Fruit fly (Drosophila melanogaster) whole organism, embryonic: ENCODE measurements around the gene Cngl.

Experiments used
- B-H2 ChIP-seq: fragments of 200-800 bp; sonication (Bioruptor generic); optimal IDR thresholded peaks from 2 replicates; lab custom pipeline; 2018; ENCODE audit warnings: missing biosample characterization, mild to moderate bottlenecking, missing genetic modification characterization
- BEAF-32 ChIP-seq: fragments of 200-800 bp; sonication (Bioruptor generic); optimal IDR thresholded peaks from 3 replicates; lab custom pipeline; 2017; ENCODE audit warnings: missing biosample characterization, missing genetic modification characterization, mild to moderate bottlenecking, moderate library complexity, missing genetic modification reagents
- CG10462 ChIP-seq: fragments of 200-800 bp; sonication (Bioruptor generic); optimal IDR thresholded peaks from 2 replicates; lab custom pipeline; 2016; ENCODE audit warnings: missing biosample characterization, missing genetic modification characterization
- CG11247 ChIP-seq: fragments of 200-800 bp; sonication (Bioruptor generic); IDR thresholded peaks from 2 replicates; pipeline ENCODE4 v1.3.6; 2022; ENCODE audit warnings: missing biosample characterization, missing genetic modification characterization
- CG12659 ChIP-seq: fragments of 200-800 bp; sonication (Bioruptor generic); optimal IDR thresholded peaks from 3 replicates; lab custom pipeline; 2017; ENCODE audit warnings: mild to moderate bottlenecking, missing biosample characterization, missing genetic modification reagents, missing genetic modification characterization
- CG14014 ChIP-seq: fragments of 200-800 bp; sonication (Bioruptor generic); IDR thresholded peaks from 2 replicates; pipeline ENCODE4 v1.3.6; 2022; ENCODE audit warnings: missing biosample characterization, missing genetic modification characterization
- CG16813 ChIP-seq: fragments of 200-800 bp; sonication (Bioruptor generic); IDR thresholded peaks from 3 replicates; pipeline ENCODE4 v1.3.6; 2022; ENCODE audit warnings: missing biosample characterization, missing genetic modification characterization; ENCODE audit not compliant: partially characterized antibody
- CG17568 ChIP-seq: fragments of 200-800 bp; sonication (Bioruptor generic); optimal IDR thresholded peaks from 2 replicates; lab custom pipeline; 2018; ENCODE audit warnings: missing biosample characterization, mild to moderate bottlenecking, missing genetic modification characterization, moderate library complexity
- CG18599 ChIP-seq: fragments of 200-800 bp; sonication (Bioruptor generic); optimal IDR thresholded peaks from 3 replicates; lab custom pipeline; 2017; ENCODE audit warnings: missing biosample characterization, missing genetic modification characterization, mild to moderate bottlenecking, moderate library complexity, missing genetic modification reagents
- CG18764 ChIP-seq: fragments of 200-800 bp; sonication (Bioruptor generic); optimal IDR thresholded peaks from 3 replicates; lab custom pipeline; 2016; ENCODE audit warnings: missing biosample characterization, missing genetic modification characterization
- CG2889 ChIP-seq: fragments of 200-800 bp; sonication (Bioruptor generic); IDR thresholded peaks from 3 replicates; pipeline ENCODE4 v1.3.6; 2022; ENCODE audit warnings: missing biosample characterization, missing genetic modification characterization
- CG3847 ChIP-seq: fragments of 200-800 bp; sonication (Bioruptor generic); IDR thresholded peaks from 2 replicates; pipeline ENCODE4 v1.3.6; 2022; ENCODE audit warnings: missing biosample characterization, missing genetic modification characterization
- CG4424 ChIP-seq: fragments of 200-800 bp; sonication (Bioruptor generic); optimal IDR thresholded peaks from 3 replicates; lab custom pipeline; 2016; ENCODE audit warnings: missing biosample characterization, missing genetic modification characterization
- CG7271 ChIP-seq: fragments of 200-800 bp; sonication (Bioruptor generic); optimal IDR thresholded peaks from 2 replicates; lab custom pipeline; 2018; ENCODE audit warnings: missing biosample characterization, mild to moderate bottlenecking, missing genetic modification characterization, moderate library complexity
- CG7357 ChIP-seq: fragments of 200-800 bp; sonication (Bioruptor generic); IDR thresholded peaks from 3 replicates; pipeline ENCODE4 v1.3.6; 2022; ENCODE audit warnings: missing biosample characterization, missing genetic modification characterization
- CG8089 ChIP-seq: fragments of 200-800 bp; sonication (Bioruptor generic); optimal IDR thresholded peaks from 3 replicates; lab custom pipeline; 2016; ENCODE audit warnings: missing biosample characterization, missing genetic modification characterization
- CG8281 ChIP-seq: fragments of 200-800 bp; sonication (Bioruptor generic); optimal IDR thresholded peaks from 2 replicates; lab custom pipeline; 2018; ENCODE audit warnings: missing biosample characterization, mild to moderate bottlenecking, missing genetic modification characterization, moderate library complexity
- CG9609 ChIP-seq: fragments of 200-800 bp; sonication (Bioruptor generic); optimal IDR thresholded peaks from 3 replicates; lab custom pipeline; 2016; ENCODE audit warnings: missing biosample characterization, missing genetic modification characterization
- CG9727 ChIP-seq: fragments of 200-800 bp; sonication (Bioruptor generic); optimal IDR thresholded peaks from 3 replicates; lab custom pipeline; 2017; ENCODE audit warnings: missing biosample characterization, mild to moderate bottlenecking, missing genetic modification characterization
- CHES-1-like ChIP-seq: fragments of 200-800 bp; sonication (Bioruptor generic); optimal IDR thresholded peaks from 2 replicates; lab custom pipeline; 2016; ENCODE audit warnings: missing biosample characterization, missing genetic modification characterization
- Dp ChIP-seq: fragments of 200-800 bp; sonication (Bioruptor generic); optimal IDR thresholded peaks from 2 replicates; lab custom pipeline; 2018; ENCODE audit warnings: missing biosample characterization, mild to moderate bottlenecking, missing genetic modification characterization, moderate library complexity
- Elba2 ChIP-seq: fragments of 200-800 bp; sonication (Bioruptor generic); optimal IDR thresholded peaks from 3 replicates; lab custom pipeline; 2016; ENCODE audit warnings: missing biosample characterization, missing genetic modification characterization
- Hr3 ChIP-seq: fragments of 200-800 bp; sonication (Bioruptor generic); optimal IDR thresholded peaks from 3 replicates; lab custom pipeline; 2016; ENCODE audit warnings: missing biosample characterization, missing genetic modification characterization
- Kr ChIP-seq: fragments of 200-800 bp; sonication (Bioruptor generic); optimal IDR thresholded peaks from 2 replicates; lab custom pipeline; 2017; ENCODE audit warnings: missing biosample characterization, mild to moderate bottlenecking, missing genetic modification characterization
- Max ChIP-seq: fragments of 200-800 bp; sonication (Bioruptor generic); optimal IDR thresholded peaks from 2 replicates; lab custom pipeline; 2016; ENCODE audit warnings: missing biosample characterization, mild to moderate bottlenecking, missing genetic modification characterization
- NC2α ChIP-seq: fragments of 200-800 bp; sonication (Bioruptor generic); optimal IDR thresholded peaks from 2 replicates; lab custom pipeline; 2016; ENCODE audit warnings: missing biosample characterization, missing genetic modification characterization
- NK7.1 ChIP-seq: fragments of 200-800 bp; sonication (Bioruptor generic); optimal IDR thresholded peaks from 3 replicates; lab custom pipeline; 2016; ENCODE audit warnings: missing biosample characterization, missing genetic modification characterization
- Nf-YC ChIP-seq: fragments of 200-800 bp; optimal IDR thresholded peaks from 3 replicates; lab custom pipeline; 2019; ENCODE audit warnings: missing biosample characterization, mild to moderate bottlenecking, missing genetic modification characterization, moderate library complexity
- Optix ChIP-seq: fragments of 200-800 bp; sonication (Bioruptor generic); IDR thresholded peaks from 3 replicates; pipeline ENCODE4 v1.3.6; 2022; ENCODE audit warnings: missing biosample characterization, missing genetic modification characterization
- Poxn ChIP-seq: fragments of 200-800 bp; sonication (Bioruptor generic); IDR thresholded peaks from 2 replicates; pipeline ENCODE4 v1.3.6; 2022; ENCODE audit warnings: missing biosample characterization, missing genetic modification characterization
- Sin3A ChIP-seq: fragments of >200 bp; optimal IDR thresholded peaks from 2 replicates; lab custom pipeline; 2018
- Sox100B ChIP-seq: fragments of 200-800 bp; sonication (Bioruptor generic); optimal IDR thresholded peaks from 3 replicates; lab custom pipeline; 2018; ENCODE audit warnings: missing biosample characterization, mild to moderate bottlenecking, missing genetic modification characterization
- Spps ChIP-seq: fragments of 200-800 bp; sonication (Bioruptor generic); optimal IDR thresholded peaks from 2 replicates; lab custom pipeline; 2018; ENCODE audit warnings: missing biosample characterization, mild to moderate bottlenecking, missing genetic modification characterization
- TFAM ChIP-seq: fragments of 200-800 bp; sonication (Bioruptor generic); optimal IDR thresholded peaks from 2 replicates; lab custom pipeline; 2017; ENCODE audit warnings: missing biosample characterization, missing genetic modification characterization, inconsistent platforms
- Usf ChIP-seq: fragments of 200-800 bp; sonication (Bioruptor generic); optimal IDR thresholded peaks from 2 replicates; lab custom pipeline; 2017; ENCODE audit warnings: missing genotype, missing biosample characterization, missing genetic modification characterization
- bigmax ChIP-seq: fragments of 200-800 bp; sonication (Bioruptor generic); optimal IDR thresholded peaks from 2 replicates; lab custom pipeline; 2018; ENCODE audit warnings: missing biosample characterization, mild to moderate bottlenecking, missing genetic modification characterization
- crol ChIP-seq: fragments of 200-800 bp; sonication (Bioruptor generic); IDR thresholded peaks from 2 replicates; pipeline ENCODE4 v1.3.6; 2022; ENCODE audit warnings: missing biosample characterization, missing genetic modification characterization
- gcm2 ChIP-seq: fragments of 200-800 bp; sonication (Bioruptor generic); optimal IDR thresholded peaks from 2 replicates; lab custom pipeline; 2016; ENCODE audit warnings: missing biosample characterization, missing genetic modification characterization
- grau ChIP-seq: fragments of 200-800 bp; optimal IDR thresholded peaks from 3 replicates; lab custom pipeline; 2019; ENCODE audit warnings: missing biosample characterization, mild to moderate bottlenecking, missing genetic modification characterization, moderate library complexity
- grn ChIP-seq: fragments of 200-800 bp; sonication (Bioruptor generic); optimal IDR thresholded peaks from 3 replicates; lab custom pipeline; 2017; ENCODE audit warnings: missing biosample characterization, missing genetic modification characterization
- gt ChIP-seq: fragments of 200-800 bp; sonication (Bioruptor generic); IDR thresholded peaks from 2 replicates; pipeline ENCODE4 v1.3.6; 2022; ENCODE audit warnings: missing biosample characterization, missing genetic modification characterization
- hth ChIP-seq: fragments of >200 bp; optimal IDR thresholded peaks from 2 replicates; lab custom pipeline; 2017; ENCODE audit warnings: inconsistent platforms
- jing ChIP-seq: fragments of 200-800 bp; sonication (Bioruptor generic); optimal IDR thresholded peaks from 2 replicates; lab custom pipeline; 2018; ENCODE audit warnings: missing biosample characterization, mild to moderate bottlenecking, missing genetic modification characterization
- kah ChIP-seq: fragments of 200-800 bp; sonication (Bioruptor generic); optimal IDR thresholded peaks from 2 replicates; lab custom pipeline; 2018; ENCODE audit warnings: missing biosample characterization, mild to moderate bottlenecking, missing genetic modification characterization
- mld ChIP-seq: fragments of 200-800 bp; sonication (Bioruptor generic); IDR thresholded peaks from 3 replicates; pipeline ENCODE4 v1.3.6; 2022; ENCODE audit warnings: missing biosample characterization, missing genetic modification characterization; ENCODE audit not compliant: partially characterized antibody
- rib ChIP-seq: fragments of 200-800 bp; sonication (Bioruptor generic); IDR thresholded peaks from 2 replicates; pipeline ENCODE4 v1.3.6; 2022; ENCODE audit warnings: missing biosample characterization, missing genetic modification characterization
- seq ChIP-seq: fragments of 200-800 bp; sonication (Bioruptor generic); IDR thresholded peaks from 2 replicates; pipeline ENCODE4 v1.3.6; 2022; ENCODE audit warnings: missing biosample characterization, missing genetic modification characterization
- trh ChIP-seq: fragments of 200-800 bp; sonication (Bioruptor generic); optimal IDR thresholded peaks from 2 replicates; lab custom pipeline; 2016; ENCODE audit warnings: missing biosample characterization, missing genetic modification characterization
- twi ChIP-seq: fragments of 200-800 bp; optimal IDR thresholded peaks from 2 replicates; lab custom pipeline; 2019; ENCODE audit warnings: missing biosample characterization, mild to moderate bottlenecking, missing genetic modification characterization, moderate library complexity
- zen ChIP-seq: fragments of 200-800 bp; sonication (Bioruptor generic); optimal IDR thresholded peaks from 3 replicates; lab custom pipeline; 2018; ENCODE audit warnings: missing biosample characterization, mild to moderate bottlenecking, missing genetic modification characterization, moderate library complexity
- zf30C ChIP-seq: fragments of 200-800 bp; sonication (Bioruptor generic); optimal IDR thresholded peaks from 3 replicates; lab custom pipeline; 2018; ENCODE audit warnings: missing biosample characterization, mild to moderate bottlenecking, missing genetic modification characterization

Cngl gene

DNA sequence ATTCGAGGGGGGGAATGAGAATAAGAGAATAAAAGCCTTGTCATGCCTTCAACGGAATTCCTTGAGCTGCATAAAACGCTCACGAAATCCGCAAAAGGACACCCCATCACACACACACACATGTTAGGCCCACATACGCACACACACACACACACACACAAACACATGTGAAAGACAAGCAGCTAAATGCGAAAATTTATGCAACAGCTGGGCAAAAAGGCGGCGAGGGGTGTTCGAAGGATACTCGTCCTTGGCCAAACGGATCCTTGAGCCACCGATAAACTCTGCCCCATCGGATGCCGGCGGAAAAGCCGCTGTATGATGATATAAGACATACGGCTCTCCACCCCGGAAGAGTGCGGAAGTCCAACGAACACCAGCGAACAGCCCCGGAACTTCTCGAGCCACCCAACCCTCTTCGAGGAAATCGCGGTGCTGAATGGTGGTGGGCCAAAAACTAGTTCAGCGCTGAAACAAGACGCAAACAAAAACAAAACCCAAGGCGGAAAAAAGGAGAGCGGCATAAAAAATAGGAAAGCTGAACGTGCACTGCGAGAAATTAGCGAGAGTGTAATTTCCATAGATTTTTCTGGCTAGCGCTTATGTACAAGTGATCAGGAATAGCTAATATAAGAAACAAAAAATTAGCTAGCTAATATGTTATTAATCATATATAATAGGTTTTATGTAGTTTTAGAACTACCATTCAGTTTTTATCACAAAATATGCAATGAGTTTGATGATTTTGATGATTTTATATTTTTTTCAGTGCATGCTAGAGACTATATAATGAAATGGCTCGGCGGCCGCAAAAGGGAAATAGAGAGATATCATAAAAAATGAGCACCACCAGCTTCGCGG, 57.3 kb downstream of the Cngl start (continued):
- TF ChIP-seq TFAM (GFP tag; lab: Kevin White, UChicago) (no peak), Usf (GFP tag; lab: Kevin White, UChicago) (no peak), BEAF-32 (GFP tag; lab: Kevin White, UChicago) (no peak), gcm2 (GFP tag; lab: Kevin White, UChicago) (no peak), kah (GFP tag; lab: Kevin White, UChicago) (no peak), Dp (GFP tag; lab: Kevin White, UChicago) (no peak), seq (peak; percentile 55; the same call in 1 of the 2 replicates), CG9727 (GFP tag; lab: Kevin White, UChicago) (peak; percentile 43), zen (tag; lab: Kevin White, UChicago) (no peak), B-H2 (GFP tag; lab: Kevin White, UChicago) (no peak), gt (GFP tag; lab: Robert Waterston, UW) (no peak), CG7271 (tag; lab: Kevin White, UChicago) (no peak), trh (GFP tag; lab: Kevin White, UChicago) (no peak), CG18599 (GFP tag; lab: Kevin White, UChicago) (peak; percentile 75), CG18764 (no peak), grau (peak; percentile 71), Max (GFP tag; lab: Kevin White, UChicago) (no peak), Poxn (GFP tag; lab: Robert Waterston, UW) (no peak), grn (no peak), zf30C (GFP tag; lab: Kevin White, UChicago) (peak; percentile 68), bigmax (GFP tag; lab: Kevin White, UChicago) (no peak), CG10462 (no peak), CHES-1-like (no peak), mld (GFP tag; lab: Robert Waterston, UW) (no peak), CG12659 (GFP tag; lab: Kevin White, UChicago) (peak; percentile 45), rib (no peak), Optix (GFP tag; lab: Robert Waterston, UW) (no peak), CG8281 (tag; lab: Kevin White, UChicago) (peak; percentile 6), Nf-YC (tag; lab: Kevin White, UChicago) (peak; percentile 44), crol (GFP tag; lab: Robert Waterston, UW) (no peak), CG7357 (GFP tag; lab: Robert Waterston, UW) (no peak), CG11247 (GFP tag; lab: Robert Waterston, UW) (no peak), CG8089 (GFP tag; lab: Kevin White, UChicago) (no peak), jing (GFP tag; lab: Kevin White, UChicago) (no peak), Hr3 (peak; percentile 49), Kr (no peak), CG9609 (GFP tag; lab: Kevin White, UChicago) (no peak), CG14014 (GFP tag; lab: Robert Waterston, UW) (peak; percentile 26; the same call in 1 of the 2 replicates), CG17568 (GFP tag; lab: Kevin White, UChicago) (no peak), CG2889 (GFP tag; lab: Robert Waterston, UW) (no peak), NC2α (GFP tag; lab: Kevin White, UChicago) (no peak), NK7.1 (GFP tag; lab: Kevin White, UChicago) (no peak), Sin3A (lab: Kevin White, UChicago) (no peak), CG3847 (GFP tag; lab: Robert Waterston, UW) (no peak), Elba2 (GFP tag; lab: Kevin White, UChicago) (no peak), Sox100B (GFP tag; lab: Kevin White, UChicago) (peak; percentile 57), CG4424 (GFP tag; lab: Kevin White, UChicago) (peak; percentile 58), CG16813 (GFP tag; lab: Robert Waterston, UW) (no peak), Spps (no peak), twi (tag; lab: Kevin White, UChicago) (no peak), hth (lab: Kevin White, UChicago) (no peak)
